Worm (Caenorhabditis elegans) whole organism, L1 larva: ENCODE results near the gene syp-2.

ENCODE experiments used
- C04F5.9 ChIP-seq: sonication (generic microtip); optimal IDR thresholded peaks from 2 replicates; lab custom pipeline; 2016; ENCODE audit warnings: missing genetic modification characterization, missing compliant biosample characterization
- C16A3.4 ChIP-seq: fragments of 150-350 bp; optimal IDR thresholded peaks from 2 replicates; lab custom pipeline; 2014; ENCODE audit warnings: missing biosample characterization, missing genetic modification characterization
- C34B4.2 ChIP-seq: sonication (generic microtip); optimal IDR thresholded peaks from 2 replicates; lab custom pipeline; 2017; ENCODE audit warnings: mild to moderate bottlenecking, missing genetic modification characterization, missing compliant biosample characterization
- aha-1 ChIP-seq: fragments of 150-350 bp; optimal IDR thresholded peaks from 2 replicates; lab custom pipeline; 2014; ENCODE audit warnings: missing biosample characterization, missing genetic modification characterization
- alr-1 ChIP-seq: fragments of 200-800 bp; sonication (Bioruptor generic); optimal IDR thresholded peaks from 2 replicates; lab custom pipeline; 2018; ENCODE audit warnings: borderline replicate concordance, mild to moderate bottlenecking, missing genetic modification characterization, missing compliant biosample characterization
- ama-1 ChIP-seq: fragments of 150-350 bp; optimal IDR thresholded peaks from 2 replicates; lab custom pipeline; 2014
- ceh-63 ChIP-seq: fragments of 200-800 bp; sonication (Bioruptor generic); optimal IDR thresholded peaks from 2 replicates; lab custom pipeline; 2018; ENCODE audit warnings: mild to moderate bottlenecking, missing genetic modification characterization, missing compliant biosample characterization
- ceh-8 ChIP-seq: fragments of 200-800 bp; sonication (Bioruptor generic); optimal IDR thresholded peaks from 2 replicates; lab custom pipeline; 2018; ENCODE audit warnings: mild to moderate bottlenecking, missing genetic modification characterization, moderate library complexity, missing compliant biosample characterization
- ceh-88 ChIP-seq: fragments of 200-800 bp; sonication (Bioruptor generic); IDR thresholded peaks from 2 replicates; pipeline ENCODE4 v1.3.6; 2022; ENCODE audit warnings: missing genetic modification characterization, missing compliant biosample characterization
- dsc-1 ChIP-seq: sonication (generic microtip); optimal IDR thresholded peaks from 2 replicates; lab custom pipeline; 2016; ENCODE audit warnings: mild to moderate bottlenecking, missing genetic modification characterization, missing compliant biosample characterization
- efl-1 ChIP-seq, 4 experiments: fragments of 150-350 bp; optimal IDR thresholded peaks in 3 of 4; peaks in 1 of 4; 1 replicate in 1 of 4; 2 replicates in 3 of 4; lab custom pipeline; 2014; ENCODE audit warnings: missing biosample characterization in 2 of 4, missing genetic modification characterization in 2 of 4, missing genetic modification reagents in 2 of 4
- efl-3 ChIP-seq: fragments of 200-800 bp; sonication (Bioruptor generic); optimal IDR thresholded peaks from 2 replicates; lab custom pipeline; 2018; ENCODE audit warnings: mild to moderate bottlenecking, missing genetic modification characterization, missing compliant biosample characterization
- egl-13 ChIP-seq: sonication (generic microtip); optimal IDR thresholded peaks from 2 replicates; lab custom pipeline; 2016; ENCODE audit warnings: missing genotype, missing genetic modification reagents, missing genetic modification characterization, missing compliant biosample characterization
- egl-27 ChIP-seq, 2 experiments: fragments of 150-350 bp in 1 of 2; sonication (generic microtip); optimal IDR thresholded peaks; 3 replicates each; lab custom pipeline; 2017 to 2018; ENCODE audit warnings: missing biosample characterization in 2 of 2, missing genetic modification characterization in 2 of 2, missing genetic modification reagents in 2 of 2
- elt-3 ChIP-seq, 6 experiments: fragments of 150-350 bp in 1 of 6; sonication (generic microtip); optimal IDR thresholded peaks; 2 replicates each; lab custom pipeline; 2017 to 2018; ENCODE audit warnings: missing biosample characterization in 6 of 6, missing genetic modification characterization in 6 of 6, inconsistent platforms in 1 of 6
- ets-5 ChIP-seq: fragments of 200-800 bp; sonication (Bioruptor generic); IDR thresholded peaks from 2 replicates; pipeline ENCODE4 v1.3.6; 2022; ENCODE audit warnings: missing genetic modification characterization, missing compliant biosample characterization
- fkh-10 ChIP-seq: sonication (generic microtip); optimal IDR thresholded peaks from 2 replicates; lab custom pipeline; 2017; ENCODE audit warnings: missing biosample characterization, missing genetic modification reagents, missing genetic modification characterization
- fkh-8 ChIP-seq: sonication (generic microtip); optimal IDR thresholded peaks from 2 replicates; lab custom pipeline; 2016; ENCODE audit warnings: mild to moderate bottlenecking, missing genetic modification characterization, missing compliant biosample characterization
- fos-1 ChIP-seq: fragments of 150-350 bp; optimal IDR thresholded peaks from 2 replicates; lab custom pipeline; 2014; ENCODE audit warnings: missing biosample characterization, missing genetic modification characterization
- hlh-17 ChIP-seq: fragments of 200-800 bp; sonication (Bioruptor generic); optimal IDR thresholded peaks from 2 replicates; lab custom pipeline; 2018; ENCODE audit warnings: missing genetic modification characterization, mild to moderate bottlenecking, missing compliant biosample characterization, moderate library complexity, borderline replicate concordance
- isw-1 ChIP-seq: fragments of 200-800 bp; sonication (Bioruptor generic); IDR thresholded peaks from 2 replicates; pipeline ENCODE4 v1.3.6; 2022; ENCODE audit warnings: missing genetic modification characterization, missing compliant biosample characterization
- lin-13 ChIP-seq: fragments of 150-350 bp; optimal IDR thresholded peaks from 2 replicates; lab custom pipeline; 2014; ENCODE audit warnings: missing biosample characterization, missing genetic modification reagents, missing genetic modification characterization
- lin-14 ChIP-seq: fragments of 200-800 bp; sonication (Bioruptor generic); optimal IDR thresholded peaks from 2 replicates; lab custom pipeline; 2018; ENCODE audit warnings: mild to moderate bottlenecking, missing genetic modification characterization, moderate library complexity, missing compliant biosample characterization
- lin-15B ChIP-seq: fragments of 150-350 bp; sonication (generic microtip); optimal IDR thresholded peaks from 3 replicates; lab custom pipeline; 2014; ENCODE audit warnings: missing biosample characterization, missing genetic modification characterization
- lir-3 ChIP-seq: sonication (generic microtip); optimal IDR thresholded peaks from 2 replicates; lab custom pipeline; 2016; ENCODE audit warnings: mild to moderate bottlenecking, missing genetic modification characterization, moderate library complexity, missing compliant biosample characterization; ENCODE audit not compliant: poor library complexity
- mab-9 ChIP-seq: fragments of 200-800 bp; sonication (Bioruptor generic); IDR thresholded peaks from 2 replicates; pipeline ENCODE4 v1.3.6; 2022; ENCODE audit warnings: missing genetic modification reagents, missing genetic modification characterization, missing compliant biosample characterization
- mdl-1 ChIP-seq, 2 experiments: fragments of 150-350 bp; optimal IDR thresholded peaks; 2 replicates each; lab custom pipeline; 2014 to 2017; ENCODE audit warnings: missing biosample characterization in 2 of 2, missing genetic modification characterization in 2 of 2, inconsistent platforms in 1 of 2
- mef-2 ChIP-seq: fragments of 150-350 bp; optimal IDR thresholded peaks from 2 replicates; lab custom pipeline; 2014; ENCODE audit warnings: missing biosample characterization, missing genetic modification characterization
- mep-1 ChIP-seq: fragments of 150-350 bp; optimal IDR thresholded peaks from 2 replicates; lab custom pipeline; 2014; ENCODE audit warnings: missing biosample characterization, missing genetic modification characterization
- nhr-11 ChIP-seq: fragments of 150-350 bp; optimal IDR thresholded peaks from 2 replicates; lab custom pipeline; 2014; ENCODE audit warnings: missing biosample characterization, missing genetic modification characterization
- nhr-12 ChIP-seq: sonication (generic microtip); optimal IDR thresholded peaks from 2 replicates; lab custom pipeline; 2017; ENCODE audit warnings: missing biosample characterization, missing genetic modification characterization
- nhr-19 ChIP-seq: fragments of 200-800 bp; sonication (Bioruptor generic); conservative IDR thresholded peaks from 2 replicates; pipeline ENCODE4 v1.3.6; 2022; ENCODE audit warnings: missing genetic modification characterization, missing compliant biosample characterization
- nhr-71 ChIP-seq: sonication (generic microtip); optimal IDR thresholded peaks from 2 replicates; lab custom pipeline; 2016; ENCODE audit warnings: mild to moderate bottlenecking, missing genetic modification characterization, moderate library complexity, missing compliant biosample characterization
- nhr-84 ChIP-seq: sonication (generic microtip); optimal IDR thresholded peaks from 2 replicates; lab custom pipeline; 2017; ENCODE audit warnings: missing biosample characterization, missing genetic modification characterization
- nhr-90 ChIP-seq: sonication (generic microtip); optimal IDR thresholded peaks from 2 replicates; lab custom pipeline; 2016; ENCODE audit warnings: mild to moderate bottlenecking, missing genetic modification characterization, missing compliant biosample characterization; ENCODE audit not compliant: poor library complexity
- pag-3 ChIP-seq: sonication (generic microtip); optimal IDR thresholded peaks from 2 replicates; lab custom pipeline; 2017; ENCODE audit warnings: missing genetic modification characterization, mild to moderate bottlenecking, missing compliant biosample characterization, antibody characterized with exemption, borderline replicate concordance; ENCODE audit not compliant: insufficient read depth
- pqm-1 ChIP-seq: sonication (generic microtip); optimal IDR thresholded peaks from 3 replicates; lab custom pipeline; 2017; ENCODE audit warnings: missing biosample characterization, missing genetic modification characterization
- rnt-1 ChIP-seq: sonication (generic microtip); optimal IDR thresholded peaks from 2 replicates; lab custom pipeline; 2016; ENCODE audit warnings: mild to moderate bottlenecking, missing genetic modification characterization, moderate library complexity, missing compliant biosample characterization
- skn-1 ChIP-seq: fragments of 150-350 bp; optimal IDR thresholded peaks from 2 replicates; lab custom pipeline; 2014; ENCODE audit warnings: missing biosample characterization, missing genetic modification characterization
- snpc-4 ChIP-seq: fragments of 150-350 bp; optimal IDR thresholded peaks from 2 replicates; lab custom pipeline; 2014; ENCODE audit warnings: missing biosample characterization, missing genetic modification characterization
- sup-37 ChIP-seq: fragments of 200-800 bp; sonication (Bioruptor generic); optimal IDR thresholded peaks from 2 replicates; lab custom pipeline; 2018; ENCODE audit warnings: mild to moderate bottlenecking, missing genetic modification characterization, missing compliant biosample characterization
- tbx-2 ChIP-seq: sonication (generic microtip); optimal IDR thresholded peaks from 2 replicates; lab custom pipeline; 2016; ENCODE audit warnings: missing genetic modification characterization, missing compliant biosample characterization
- unc-130 ChIP-seq: fragments of 150-350 bp; optimal IDR thresholded peaks from 2 replicates; lab custom pipeline; 2017; ENCODE audit warnings: missing biosample characterization, missing genetic modification characterization, inconsistent platforms
- unc-62 ChIP-seq: fragments of 150-350 bp; optimal IDR thresholded peaks from 2 replicates; lab custom pipeline; 2014; ENCODE audit warnings: missing biosample characterization, missing genetic modification reagents, missing genetic modification characterization
- unc-86 ChIP-seq: sonication (generic microtip); optimal IDR thresholded peaks from 2 replicates; lab custom pipeline; 2016; ENCODE audit warnings: missing genetic modification characterization, missing compliant biosample characterization
- unc-98 ChIP-seq: fragments of 200-800 bp; sonication (Bioruptor generic); IDR thresholded peaks from 2 replicates; pipeline ENCODE4 v1.3.6; 2022; ENCODE audit warnings: missing genetic modification characterization, missing compliant biosample characterization
- vab-15 ChIP-seq: sonication (generic microtip); optimal IDR thresholded peaks from 2 replicates; lab custom pipeline; 2017; ENCODE audit warnings: missing genotype, mild to moderate bottlenecking, missing genetic modification characterization, missing compliant biosample characterization
- xbp-1 ChIP-seq: sonication (generic microtip); optimal IDR thresholded peaks from 2 replicates; lab custom pipeline; 2016; ENCODE audit warnings: missing genetic modification characterization, missing compliant biosample characterization
- zag-1 ChIP-seq: fragments of 150-350 bp; optimal IDR thresholded peaks from 2 replicates; lab custom pipeline; 2014; ENCODE audit warnings: missing biosample characterization, missing genetic modification characterization
- zip-4 ChIP-seq: fragments of 200-800 bp; sonication (Bioruptor generic); optimal IDR thresholded peaks from 2 replicates; lab custom pipeline; 2018; ENCODE audit warnings: mild to moderate bottlenecking, missing genetic modification characterization, moderate library complexity, missing compliant biosample characterization

Gene syp-2

DNA sequence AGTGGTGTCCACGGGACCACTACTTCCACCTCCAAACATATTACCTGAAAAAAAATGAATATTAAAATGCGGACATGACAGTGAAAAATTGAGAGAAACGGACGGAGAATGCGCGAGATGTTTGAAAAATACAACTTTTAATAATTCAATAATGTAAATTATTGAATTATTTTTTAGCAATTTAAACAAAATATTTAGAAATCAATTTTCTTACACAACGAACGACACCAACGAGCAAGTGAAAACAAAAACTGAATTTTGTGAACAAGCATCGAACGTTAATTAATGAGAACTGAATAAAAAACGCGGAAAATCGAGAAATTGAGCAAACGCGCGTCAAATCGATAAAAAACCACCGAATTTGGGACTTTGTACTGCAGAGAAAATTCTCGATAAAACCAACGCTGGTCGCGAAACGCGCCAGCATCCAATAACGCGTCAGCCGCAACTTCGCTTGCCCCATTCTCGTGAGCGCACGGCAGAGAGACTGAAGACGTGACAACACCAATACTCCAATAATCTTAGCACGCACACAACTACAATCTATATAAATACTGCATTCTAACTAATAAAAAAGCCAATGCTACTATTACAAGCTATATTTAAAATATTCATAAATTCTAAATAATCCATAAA, 31.4 kb upstream of the syp-2 start, which contains the start of the genes dnj-19 and nhr-47 (continued):
- TF ChIP-seq nhr-19 (GFP tag; lab: Robert Waterston, UW) = peak; percentile 95
- peak; percentile 72 for TF ChIP-seq fos-1 (tag; lab: Kevin White, UChicago)
- TF ChIP-seq lin-14 (GFP tag; lab: Kevin White, UChicago) = peak; percentile 93
- no peak for TF ChIP-seq vab-15
- TF ChIP-seq pqm-1 = no peak
- TF ChIP-seq alr-1 (tag; lab: Kevin White, UChicago) = no peak
- TF ChIP-seq elt-3 (tag; optimal IDR thresholded peaks at IDR 0.05; lab: Kevin White, UChicago) = peak in 2 of 6 experiments; percentile 71 to 84
- peak; percentile 94 for TF ChIP-seq mep-1
- peak; percentile 22 for TF ChIP-seq pag-3
- peak; percentile 95 for TF ChIP-seq xbp-1 (tag; lab: Kevin White, UChicago)
- TF ChIP-seq unc-86 (tag; lab: Kevin White, UChicago) = peak; percentile 94
- peak; percentile 89 for TF ChIP-seq isw-1 (GFP tag; lab: Robert Waterston, UW)
- TF ChIP-seq tbx-2 = peak; percentile 95
- peak; percentile 73 for TF ChIP-seq unc-130 (tag; lab: Kevin White, UChicago)
- no peak for TF ChIP-seq mef-2 (tag; lab: Kevin White, UChicago)
- no peak for TF ChIP-seq unc-62
- TF ChIP-seq lin-13 (GFP tag; lab: Kevin White, UChicago) = peak; percentile 87
- TF ChIP-seq nhr-84 (tag; lab: Kevin White, UChicago) = no peak
- peak; percentile 62 for TF ChIP-seq fkh-10
- peak; percentile 92 for TF ChIP-seq egl-13 (tag; lab: Kevin White, UChicago)
- TF ChIP-seq egl-27 (tag; optimal IDR thresholded peaks at IDR 0.05; lab: Kevin White, UChicago) = peak in 1 of 2 experiments; percentile 40
- TF ChIP-seq fkh-8 (tag; lab: Kevin White, UChicago) = peak; percentile 96
- peak; percentile 82 for TF ChIP-seq nhr-11 (tag; lab: Kevin White, UChicago)
- TF ChIP-seq C16A3.4 = peak; percentile 88
- no peak for TF ChIP-seq ets-5 (GFP tag; lab: Robert Waterston, UW)
- peak; percentile 79 for TF ChIP-seq lir-3 (tag; lab: Kevin White, UChicago)
- peak in 1 of 2 experiments; percentile 86 for TF ChIP-seq mdl-1 (tag; optimal IDR thresholded peaks at IDR 0.05; lab: Kevin White, UChicago)
- peak; percentile 77 for TF ChIP-seq lin-15B (tag; lab: Kevin White, UChicago)
- peak; percentile 77 for TF ChIP-seq ceh-88 (GFP tag; lab: Robert Waterston, UW)
- TF ChIP-seq zip-4 (GFP tag; lab: Kevin White, UChicago) = peak; percentile 83
- TF ChIP-seq efl-1 (optimal IDR thresholded peaks at IDR 0.05; lab: Kevin White, UChicago) = peak; percentile 88
- TF ChIP-seq efl-1 (GFP tag; optimal IDR thresholded peaks at IDR 0.05 in 1 of 2; lab: Kevin White, UChicago) = peak; percentile 81 to 98
- peak; percentile 83 for TF ChIP-seq ceh-8
- TF ChIP-seq hlh-17 (GFP tag; lab: Kevin White, UChicago) = no peak
- TF ChIP-seq ceh-63 (GFP tag; lab: Kevin White, UChicago) = no peak
- no peak for TF ChIP-seq ama-1 (lab: Kevin White, UChicago)
- TF ChIP-seq aha-1 (tag; lab: Kevin White, UChicago) = peak; percentile 51
- TF ChIP-seq sup-37 (GFP tag; lab: Kevin White, UChicago) = peak; percentile 90
- TF ChIP-seq unc-98 (GFP tag; lab: Robert Waterston, UW) = peak; percentile 17; the same call in 1 of the 2 replicates
- TF ChIP-seq mab-9 (GFP tag; lab: Robert Waterston, UW) = peak; percentile 86
- TF ChIP-seq nhr-90 = peak; percentile 94
- TF ChIP-seq snpc-4 (tag; lab: Kevin White, UChicago) = peak; percentile 79
- TF ChIP-seq C34B4.2 (tag; lab: Kevin White, UChicago) = no peak
- TF ChIP-seq rnt-1 (tag; lab: Kevin White, UChicago) = peak; percentile 94
- peak; percentile 68 for TF ChIP-seq skn-1
- peak; percentile 51 for TF ChIP-seq efl-3
- TF ChIP-seq dsc-1 (tag; lab: Kevin White, UChicago) = peak; percentile 96
- TF ChIP-seq nhr-12 (tag; lab: Kevin White, UChicago) = peak; percentile 36
- peak; percentile 96 for TF ChIP-seq nhr-71 (tag; lab: Kevin White, UChicago)
- TF ChIP-seq C04F5.9 (tag; lab: Kevin White, UChicago) = peak; percentile 28
- TF ChIP-seq zag-1 (tag; lab: Kevin White, UChicago) = no peak
